Fruit fly (Drosophila melanogaster): Measurements from ENCODE around the gene IFT46.

IFT46 gene

dm6 chr2L:18564417-18564816 lies 51.5 kb downstream of the IFT46 start:
- TF ChIP-seq CrebA (GFP tag; optimal IDR thresholded peaks at IDR 0.05; ENCODE audit: borderline replicate concordance) (no peak), Sp1 (GFP tag; optimal IDR thresholded peaks at IDR 0.05) (no peak), Hr83 (GFP tag; optimal IDR thresholded peaks at IDR 0.05; ENCODE audit: poor library complexity, severe bottlenecking) (no peak), dl (GFP tag; optimal IDR thresholded peaks at IDR 0.05; ENCODE audit: insufficient read depth in 1 of 2, partially characterized antibody in 2 of 2) (no peak), Abd-B (GFP tag; optimal IDR thresholded peaks at IDR 0.05) (no peak), psq (GFP tag; optimal IDR thresholded peaks at IDR 0.05) (no peak), Mio (GFP tag; optimal IDR thresholded peaks at IDR 0.05) (no peak), Hnf4 (GFP tag; optimal IDR thresholded peaks at IDR 0.05) (no peak), N (GFP tag; optimal IDR thresholded peaks at IDR 0.05) (no peak)

Measured in whole organism, wandering third instar larva.